Worm (Caenorhabditis elegans) whole organism, midembryonic: ENCODE results near the gene gei-1.

Experiments
- T22C8.4 ChIP-seq: fragments of 200-800 bp; sonication (Bioruptor generic); IDR thresholded peaks from 2 replicates; pipeline ENCODE4 v1.3.6; 2022; ENCODE audit warnings: missing genetic modification characterization, missing compliant biosample characterization
- cog-1 ChIP-seq: sonication (generic microtip); optimal IDR thresholded peaks from 2 replicates; lab custom pipeline; 2016; ENCODE audit warnings: missing genetic modification characterization, missing compliant biosample characterization
- flt-1 ChIP-seq: fragments of 200-800 bp; sonication (Bioruptor generic); IDR thresholded peaks from 2 replicates; pipeline ENCODE4 v1.3.6; 2022; ENCODE audit warnings: missing genetic modification characterization, missing compliant biosample characterization
- klf-2 ChIP-seq: fragments of 200-800 bp; sonication (Bioruptor generic); conservative IDR thresholded peaks from 2 replicates; pipeline ENCODE4 v1.3.6; 2022; ENCODE audit warnings: missing genetic modification reagents, missing genetic modification characterization, missing compliant biosample characterization
- med-1 ChIP-seq: sonication (generic microtip); optimal IDR thresholded peaks from 2 replicates; lab custom pipeline; 2017; ENCODE audit warnings: missing genetic modification characterization, mild to moderate bottlenecking, missing compliant biosample characterization, antibody characterized with exemption, missing genetic modification reagents; ENCODE audit not compliant: insufficient read depth
- ref-1 ChIP-seq: fragments of 200-800 bp; sonication (Bioruptor generic); conservative IDR thresholded peaks from 2 replicates; pipeline ENCODE4 v1.3.6; 2022; ENCODE audit warnings: missing genetic modification reagents, missing genetic modification characterization, missing compliant biosample characterization
- ztf-23 ChIP-seq: fragments of 200-800 bp; sonication (Bioruptor generic); IDR thresholded peaks from 2 replicates; pipeline ENCODE4 v1.3.6; 2022; ENCODE audit warnings: missing genetic modification reagents, missing genetic modification characterization, missing compliant biosample characterization
- ztf-29 ChIP-seq: fragments of 200-800 bp; sonication (Bioruptor generic); IDR thresholded peaks from 2 replicates; pipeline ENCODE4 v1.3.6; 2022; ENCODE audit warnings: missing genetic modification reagents, missing genetic modification characterization, missing compliant biosample characterization

ce11 chrIII:3377134-3377533 is 32.5 kb downstream of the gei-1 start:
- TF ChIP-seq ztf-23: no peak
- TF ChIP-seq med-1 (GFP tag; lab: Kevin White, UChicago): no peak
- no peak for TF ChIP-seq flt-1 (GFP tag; lab: Robert Waterston, UW)
- no peak for TF ChIP-seq ztf-29
- no peak for TF ChIP-seq T22C8.4 (GFP tag; lab: Robert Waterston, UW)
- no peak for TF ChIP-seq klf-2 (GFP tag; lab: Robert Waterston, UW)
- TF ChIP-seq cog-1 (tag; lab: Kevin White, UChicago): no peak
- TF ChIP-seq ref-1 (GFP tag; lab: Robert Waterston, UW): no peak
